Worm (Caenorhabditis elegans): ENCODE results near the gene lys-3.

- TF ChIP-seq zag-1 (tag; optimal IDR thresholded peaks at IDR 0.05) (no peak), pha-4 (tag; optimal IDR thresholded peaks at IDR 0.05) (no peak), tbx-2 (tag; optimal IDR thresholded peaks at IDR 0.05) (no peak), unc-39 (tag; optimal IDR thresholded peaks at IDR 0.05) (no peak), elt-1 (tag; optimal IDR thresholded peaks at IDR 0.05) (no peak)
Measured at ce11 chrV:10243105-10243504, 40.2 kb downstream of the lys-3 start, which contains the start of gene C12D8.9.

All from whole organism, L3 larva.